Worm (Caenorhabditis elegans): ENCODE results near the gene srw-133.

The srw-133 gene

DNA sequence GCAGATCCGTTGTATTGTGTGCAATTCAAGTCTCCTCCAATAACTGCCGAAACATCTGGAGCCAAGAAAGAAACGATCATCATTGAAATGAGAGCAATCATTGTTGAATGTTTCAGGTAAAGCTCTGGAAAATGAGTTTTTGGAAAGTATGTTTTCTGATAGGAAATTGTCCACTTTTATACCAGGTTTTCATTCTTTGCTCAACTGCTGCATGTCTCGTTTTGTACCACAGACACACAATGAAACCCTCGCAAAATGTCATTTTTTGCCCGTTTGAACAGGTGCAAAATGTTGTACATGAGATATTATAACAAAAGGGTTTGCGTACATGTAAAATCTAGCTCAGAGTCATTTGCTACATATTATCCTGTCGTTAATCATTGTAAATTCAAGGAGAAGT lies 6.1 kb upstream of the srw-133 start, which contains the start of gene T05B4.10:
TSS of gene T05B4.10 (minus strand) at position 101 of the 400 bp plus-strand sequence.
- TF ChIP-seq hlh-17 (GFP tag; optimal IDR thresholded peaks at IDR 0.05; ENCODE audit: borderline replicate concordance) (no peak), mab-9 (GFP tag; IDR thresholded peaks at IDR 0.05) (no peak), ces-1 (GFP tag; optimal IDR thresholded peaks at IDR 0.05) (no peak), fkh-8 (tag; optimal IDR thresholded peaks at IDR 0.05) (no peak), nhr-237 (tag; optimal IDR thresholded peaks at IDR 0.05) (no peak), rnt-1 (tag; optimal IDR thresholded peaks at IDR 0.05) (no peak)

DNA sequence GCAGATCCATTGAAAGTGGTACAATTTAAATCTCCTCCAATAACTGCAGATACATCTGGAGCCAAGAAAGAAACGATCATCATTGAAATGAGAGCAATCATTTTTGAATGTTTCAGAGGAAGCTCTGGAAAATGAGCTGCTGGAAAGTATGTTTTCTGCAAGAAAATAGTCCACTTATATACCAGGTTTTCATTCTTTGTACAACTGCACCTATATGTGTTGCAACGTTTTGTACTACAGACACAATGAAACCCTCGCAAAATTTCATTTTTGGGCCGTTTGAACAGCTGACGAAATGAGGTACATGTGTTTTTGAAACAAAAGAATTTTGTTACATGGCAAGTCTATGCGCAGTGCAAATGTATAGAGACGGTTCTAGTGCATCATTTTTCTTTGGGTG lies 3.8 kb upstream of the srw-133 start, which contains the start of gene T05B4.9:
TSS of gene T05B4.9 (minus strand) at position 101 of the 400 bp plus-strand sequence.
- TF ChIP-seq ceh-82 (tag; optimal IDR thresholded peaks at IDR 0.05) (no peak), zag-1 (tag; optimal IDR thresholded peaks at IDR 0.05) (no peak), ceh-8 (GFP tag; optimal IDR thresholded peaks at IDR 0.05) (no peak), nhr-76 (tag; optimal IDR thresholded peaks at IDR 0.05) (no peak)

DNA sequence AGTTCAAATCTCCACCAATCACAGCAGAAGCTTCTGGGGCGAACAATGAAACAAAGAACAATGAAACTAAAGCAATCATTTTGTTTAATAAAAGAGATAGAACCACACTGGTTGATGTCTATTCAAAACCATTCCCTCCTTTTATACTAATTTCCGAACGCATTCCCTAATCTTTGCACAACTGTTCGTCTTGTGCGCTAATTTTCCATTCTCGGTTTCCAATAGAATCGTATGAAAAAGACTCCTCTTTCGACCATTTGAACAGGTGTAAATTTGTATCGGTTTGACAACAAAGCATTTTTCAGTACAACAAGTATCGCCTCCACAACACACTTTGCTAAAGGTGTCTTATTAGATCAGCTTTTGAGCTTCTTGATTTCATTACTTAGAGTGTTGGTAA lies 1.5 kb upstream of the srw-133 start, which contains the start of gene T05B4.8:
TSS of gene T05B4.8 (minus strand) at position 101 of the 400 bp plus-strand sequence.
- TF ChIP-seq efl-1 (optimal IDR thresholded peaks at IDR 0.05) (no peak), efl-1 (GFP tag; optimal IDR thresholded peaks at IDR 0.05 in 1 of 2) (peak in 1 of 2 experiments; percentile 69), fkh-4 (tag; optimal IDR thresholded peaks at IDR 0.05; ENCODE audit: borderline replicate concordance) (no peak)

ce11 chrV:4112516-4112915 lies 2.0 kb downstream of the srw-133 start, which contains the start of gene srw-134:
Gene srw-134 (minus strand): TSS chrV:4112616.
- TF ChIP-seq C16A3.4 (tag; optimal IDR thresholded peaks at IDR 0.05) = no peak
- no peak for TF ChIP-seq jun-1 (tag; optimal IDR thresholded peaks at IDR 0.05)
- no peak for TF ChIP-seq nhr-19 (GFP tag; conservative IDR thresholded peaks at IDR 0.05)
- no peak for TF ChIP-seq unc-62 (GFP tag; optimal IDR thresholded peaks at IDR 0.05)
- TF ChIP-seq alr-1 (tag; optimal IDR thresholded peaks at IDR 0.05; ENCODE audit: borderline replicate concordance) = no peak
- no peak for TF ChIP-seq F16B12.6 (tag; optimal IDR thresholded peaks at IDR 0.05)
- TF ChIP-seq dsc-1 (tag; optimal IDR thresholded peaks at IDR 0.05) = no peak
- TF ChIP-seq lin-13 (GFP tag; optimal IDR thresholded peaks at IDR 0.05) = no peak
- no peak for TF ChIP-seq nhr-20 (tag; optimal IDR thresholded peaks at IDR 0.05)

- TF ChIP-seq snpc-4 (tag; optimal IDR thresholded peaks at IDR 0.05) (no peak), C34B4.2 (tag; optimal IDR thresholded peaks at IDR 0.05) (no peak), ets-5 (GFP tag; IDR thresholded peaks at IDR 0.05) (no peak), irx-1 (tag; optimal IDR thresholded peaks at IDR 0.05) (no peak), skn-1 (tag; optimal IDR thresholded peaks at IDR 0.05) (no peak), efl-3 (GFP tag; optimal IDR thresholded peaks at IDR 0.05) (no peak), sptf-1 (tag; optimal IDR thresholded peaks at IDR 0.05) (no peak), efl-1 (optimal IDR thresholded peaks at IDR 0.05) (no peak), efl-1 (GFP tag; optimal IDR thresholded peaks at IDR 0.05 in 1 of 2) (no peak), aly-2 (tag; optimal IDR thresholded peaks at IDR 0.05) (no peak), nhr-11 (tag; optimal IDR thresholded peaks at IDR 0.05) (no peak), egl-13 (tag; optimal IDR thresholded peaks at IDR 0.05) (no peak), ceh-8 (GFP tag; optimal IDR thresholded peaks at IDR 0.05) (no peak), tbx-2 (tag; optimal IDR thresholded peaks at IDR 0.05) (no peak), nhr-77 (tag; optimal IDR thresholded peaks at IDR 0.05) (no peak), xbp-1 (tag; optimal IDR thresholded peaks at IDR 0.05) (no peak), C16A3.4 (tag; optimal IDR thresholded peaks at IDR 0.05) (no peak), pqm-1 (tag; optimal IDR thresholded peaks at IDR 0.05) (no peak), zip-4 (GFP tag; optimal IDR thresholded peaks at IDR 0.05) (no peak)
Observed at ce11 chrV:4109873-4110272, 4.7 kb downstream of the srw-133 start, which contains the start of gene clc-18. Gene clc-18 (minus strand): TSS chrV:4109973.
